Worm (Caenorhabditis elegans): ENCODE data around the gene ZK643.2.

DNA sequence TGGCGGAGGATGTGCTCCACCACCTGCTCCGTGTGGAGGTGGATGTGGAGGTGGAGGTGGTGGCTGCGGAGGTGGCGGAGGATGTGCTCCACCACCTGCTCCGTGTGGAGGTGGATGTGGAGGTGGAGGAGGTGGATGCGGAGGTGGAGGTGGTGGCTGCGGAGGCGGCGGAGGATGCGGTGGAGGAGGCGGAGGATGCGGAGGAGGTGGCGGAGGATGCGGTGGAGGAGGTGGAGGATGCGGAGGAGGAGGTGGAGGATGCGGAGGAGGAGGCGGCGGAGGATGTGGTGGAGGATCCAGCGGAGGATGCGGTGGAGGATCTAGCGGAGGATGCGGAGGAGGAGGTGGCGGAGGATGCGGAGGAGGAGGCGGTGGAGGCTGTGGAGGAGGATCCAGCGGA lies 6.1 kb downstream of the ZK643.2 start:
- no peak for TF ChIP-seq W03F9.2 (tag; optimal IDR thresholded peaks at IDR 0.05)
- no peak for TF ChIP-seq dao-5 (tag; optimal IDR thresholded peaks at IDR 0.05)
- TF ChIP-seq him-1 (tag; optimal IDR thresholded peaks at IDR 0.05), result no peak

All from whole organism, L4/young adult.